Worm (Caenorhabditis elegans) whole organism, young adult: ENCODE measurements around the gene F37H8.5.

Source experiments
- F49E8.2 ChIP-seq: sonication (generic microtip); optimal IDR thresholded peaks from 3 replicates; lab custom pipeline; 2017; ENCODE audit warnings: missing genetic modification characterization, mild to moderate bottlenecking, missing compliant biosample characterization, antibody characterized with exemption, moderate library complexity; ENCODE audit not compliant: insufficient read depth
- atf-7 ChIP-seq: sonication (generic microtip); optimal IDR thresholded peaks from 2 replicates; lab custom pipeline; 2017; ENCODE audit warnings: mild to moderate bottlenecking, missing genetic modification characterization, missing compliant biosample characterization
- bed-2 ChIP-seq: fragments of 200-800 bp; sonication (Bioruptor generic); IDR thresholded peaks from 2 replicates; pipeline ENCODE4 v1.3.6; 2022; ENCODE audit warnings: missing genetic modification reagents, missing genetic modification characterization, missing compliant biosample characterization
- sea-2 ChIP-seq: fragments of 200-800 bp; sonication (Bioruptor generic); IDR thresholded peaks from 2 replicates; pipeline ENCODE4 v1.3.6; 2022; ENCODE audit warnings: missing genetic modification characterization, missing compliant biosample characterization
- snpc-3.4 ChIP-seq: sonication (generic microtip); optimal IDR thresholded peaks from 2 replicates; lab custom pipeline; 2017; ENCODE audit warnings: missing genetic modification characterization, mild to moderate bottlenecking, missing compliant biosample characterization, antibody characterized with exemption, moderate library complexity, missing genotype, missing genetic modification reagents
- snpc-4 ChIP-seq, 5 experiments: fragments of 150-350 bp in 1 of 5; sonication (generic microtip) in 4 of 5; optimal IDR thresholded peaks; 2 replicates each; lab custom pipeline; 2014 to 2018; ENCODE audit warnings: missing genetic modification characterization in 5 of 5, missing biosample characterization in 3 of 5, antibody characterized with exemption in 2 of 5, mild to moderate bottlenecking in 2 of 5, missing compliant biosample characterization in 2 of 5, missing genotype in 2 of 5, moderate library complexity in 2 of 5, missing genetic modification reagents in 1 of 5
- unc-62 ChIP-seq: fragments of 150-350 bp; optimal IDR thresholded peaks from 2 replicates; lab custom pipeline; 2014; ENCODE audit warnings: missing biosample characterization, missing genetic modification reagents, missing genetic modification characterization

DNA sequence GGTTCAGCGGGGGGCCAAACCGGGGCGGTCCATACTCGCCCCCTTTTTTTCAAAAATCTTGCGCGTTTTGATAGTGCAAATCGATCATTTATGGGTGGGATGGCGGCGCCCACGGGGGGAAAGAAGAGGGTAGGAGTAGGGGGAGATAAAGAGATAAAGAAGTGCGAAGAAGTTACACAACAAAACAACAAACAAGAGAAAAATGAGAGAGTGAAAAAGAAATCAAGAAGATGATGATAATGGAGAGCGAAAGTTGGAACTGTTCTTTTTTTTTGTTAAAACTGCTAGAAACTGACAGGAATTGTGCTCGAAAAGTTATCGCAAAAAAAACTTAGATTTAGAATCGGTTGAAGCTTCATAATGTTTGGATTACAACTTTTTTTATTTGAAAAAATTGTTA is 25.6 kb upstream of the F37H8.5 start, which contains the start of gene ptr-13:
- TF ChIP-seq atf-7 (tag; lab: Kevin White, UChicago) (no peak), snpc-4 (GFP tag; optimal IDR thresholded peaks at IDR 0.05; lab: Kevin White, UChicago) (no peak), snpc-4 (tag; optimal IDR thresholded peaks at IDR 0.05; lab: Kevin White, UChicago) (no peak), snpc-3.4 (no peak), sea-2 (GFP tag; lab: Robert Waterston, UW) (no peak), F49E8.2 (tag; lab: Kevin White, UChicago) (no peak), bed-2 (no peak), unc-62 (GFP tag; lab: Kevin White, UChicago) (no peak)
